Worm (Caenorhabditis elegans) whole organism, late embryonic: ENCODE measurements around the gene fbxb-37.

ENCODE experiments used
- C08G9.2 ChIP-seq: sonication (generic microtip); optimal IDR thresholded peaks from 2 replicates; lab custom pipeline; 2016; ENCODE audit warnings: mild to moderate bottlenecking, missing genetic modification characterization, moderate library complexity, missing compliant biosample characterization
- C38D4.7 ChIP-seq: fragments of 200-800 bp; sonication (Bioruptor generic); optimal IDR thresholded peaks from 2 replicates; lab custom pipeline; 2018; ENCODE audit warnings: mild to moderate bottlenecking, missing genetic modification characterization, moderate library complexity, missing compliant biosample characterization
- F13H6.1 ChIP-seq: sonication (generic microtip); optimal IDR thresholded peaks from 2 replicates; lab custom pipeline; 2016; ENCODE audit warnings: missing genetic modification characterization, missing compliant biosample characterization
- K02D7.2 ChIP-seq: sonication (generic microtip); optimal IDR thresholded peaks from 2 replicates; lab custom pipeline; 2017; ENCODE audit warnings: mild to moderate bottlenecking, missing genetic modification characterization, missing compliant biosample characterization
- K09A11.1 ChIP-seq: sonication (generic microtip); optimal IDR thresholded peaks from 2 replicates; lab custom pipeline; 2017; ENCODE audit warnings: antibody characterized with exemption, mild to moderate bottlenecking, missing genetic modification characterization, missing compliant biosample characterization; ENCODE audit not compliant: insufficient read depth
- T23F11.4 ChIP-seq: fragments of 200-800 bp; sonication (Bioruptor generic); optimal IDR thresholded peaks from 2 replicates; lab custom pipeline; 2018; ENCODE audit warnings: mild to moderate bottlenecking, missing genetic modification characterization, missing compliant biosample characterization
- ahr-1 ChIP-seq: sonication (generic microtip); optimal IDR thresholded peaks from 2 replicates; lab custom pipeline; 2016; ENCODE audit warnings: missing genetic modification characterization, missing compliant biosample characterization
- ama-1 ChIP-seq: fragments of 150-350 bp; optimal IDR thresholded peaks from 2 replicates; lab custom pipeline; 2014
- ceh-14 ChIP-seq: sonication (generic microtip); optimal IDR thresholded peaks from 2 replicates; lab custom pipeline; 2016; ENCODE audit warnings: missing genotype, missing genetic modification characterization, missing compliant biosample characterization
- ceh-18 ChIP-seq: sonication (generic microtip); optimal IDR thresholded peaks from 2 replicates; lab custom pipeline; 2016; ENCODE audit warnings: missing genetic modification characterization, missing compliant biosample characterization
- ceh-19 ChIP-seq: fragments of 200-800 bp; sonication (Bioruptor generic); optimal IDR thresholded peaks from 2 replicates; lab custom pipeline; 2018; ENCODE audit warnings: mild to moderate bottlenecking, missing genetic modification characterization, missing compliant biosample characterization
- ceh-22 ChIP-seq: sonication (generic microtip); optimal IDR thresholded peaks from 2 replicates; lab custom pipeline; 2017; ENCODE audit warnings: missing biosample characterization, missing genetic modification characterization
- ceh-31 ChIP-seq: sonication (generic microtip); optimal IDR thresholded peaks from 2 replicates; lab custom pipeline; 2016; ENCODE audit warnings: missing genetic modification characterization, missing compliant biosample characterization
- ceh-45 ChIP-seq: fragments of 200-800 bp; sonication (Bioruptor generic); IDR thresholded peaks from 2 replicates; pipeline ENCODE4 v1.3.6; 2022; ENCODE audit warnings: missing genetic modification reagents, missing genetic modification characterization, missing compliant biosample characterization
- ceh-48 ChIP-seq: sonication (generic microtip); optimal IDR thresholded peaks from 2 replicates; lab custom pipeline; 2016; ENCODE audit warnings: missing genetic modification characterization, inconsistent platforms, missing compliant biosample characterization
- ceh-6 ChIP-seq: fragments of 200-800 bp; sonication (Bioruptor generic); optimal IDR thresholded peaks from 2 replicates; lab custom pipeline; 2018; ENCODE audit warnings: mild to moderate bottlenecking, missing genetic modification characterization, missing compliant biosample characterization
- che-1 ChIP-seq: sonication (generic microtip); optimal IDR thresholded peaks from 2 replicates; lab custom pipeline; 2016; ENCODE audit warnings: mild to moderate bottlenecking, missing genetic modification characterization, missing compliant biosample characterization
- dmd-4 ChIP-seq: sonication (generic microtip); optimal IDR thresholded peaks from 2 replicates; lab custom pipeline; 2016; ENCODE audit warnings: borderline replicate concordance, missing genetic modification characterization, missing compliant biosample characterization
- elt-2 ChIP-seq: sonication (generic microtip); optimal IDR thresholded peaks from 2 replicates; lab custom pipeline; 2016; ENCODE audit warnings: missing genetic modification reagents, missing genetic modification characterization, missing compliant biosample characterization
- elt-4 ChIP-seq: sonication (generic microtip); optimal IDR thresholded peaks from 2 replicates; lab custom pipeline; 2016; ENCODE audit warnings: missing genetic modification characterization, missing compliant biosample characterization
- ets-4 ChIP-seq: sonication (generic microtip); optimal IDR thresholded peaks from 2 replicates; lab custom pipeline; 2016; ENCODE audit warnings: missing genetic modification characterization, missing compliant biosample characterization
- fax-1 ChIP-seq: sonication (generic microtip); optimal IDR thresholded peaks from 2 replicates; lab custom pipeline; 2016; ENCODE audit warnings: missing genotype, missing genetic modification characterization, missing compliant biosample characterization
- fkh-6 ChIP-seq: sonication (generic microtip); optimal IDR thresholded peaks from 2 replicates; lab custom pipeline; 2016; ENCODE audit warnings: missing genetic modification characterization, missing compliant biosample characterization
- gmeb-2 ChIP-seq: sonication (generic microtip); optimal IDR thresholded peaks from 2 replicates; lab custom pipeline; 2016; ENCODE audit warnings: missing genetic modification characterization, inconsistent platforms, missing compliant biosample characterization
- hlh-13 ChIP-seq: fragments of 200-800 bp; sonication (Bioruptor generic); optimal IDR thresholded peaks from 2 replicates; lab custom pipeline; 2018; ENCODE audit warnings: mild to moderate bottlenecking, missing genetic modification characterization, missing compliant biosample characterization
- hlh-15 ChIP-seq: sonication (generic microtip); optimal IDR thresholded peaks from 2 replicates; lab custom pipeline; 2016; ENCODE audit warnings: missing genetic modification characterization, missing compliant biosample characterization
- hlh-6 ChIP-seq: sonication (generic microtip); optimal IDR thresholded peaks from 2 replicates; lab custom pipeline; 2016; ENCODE audit warnings: missing genotype, missing genetic modification characterization, missing compliant biosample characterization
- hlh-8 ChIP-seq: sonication (generic microtip); optimal IDR thresholded peaks from 2 replicates; lab custom pipeline; 2016; ENCODE audit warnings: missing genotype, missing genetic modification characterization, missing compliant biosample characterization
- mec-3 ChIP-seq: sonication (generic microtip); optimal IDR thresholded peaks from 2 replicates; lab custom pipeline; 2016; ENCODE audit warnings: borderline replicate concordance, missing genetic modification characterization, missing compliant biosample characterization
- nfya-1 ChIP-seq: sonication (generic microtip); optimal IDR thresholded peaks from 2 replicates; lab custom pipeline; 2017; ENCODE audit warnings: missing genetic modification characterization, mild to moderate bottlenecking, missing compliant biosample characterization, antibody characterized with exemption, moderate library complexity
- nhr-232 ChIP-seq: sonication (generic microtip); optimal IDR thresholded peaks from 2 replicates; lab custom pipeline; 2016; ENCODE audit warnings: missing genetic modification characterization, missing compliant biosample characterization
- npax-4 ChIP-seq: sonication (generic microtip); optimal IDR thresholded peaks from 2 replicates; lab custom pipeline; 2016; ENCODE audit warnings: missing genetic modification characterization, missing compliant biosample characterization
- odd-2 ChIP-seq: sonication (generic microtip); optimal IDR thresholded peaks from 2 replicates; lab custom pipeline; 2017; ENCODE audit warnings: antibody characterized with exemption, mild to moderate bottlenecking, missing genetic modification characterization, missing compliant biosample characterization
- pha-4 ChIP-seq: fragments of 150-350 bp; optimal IDR thresholded peaks from 2 replicates; lab custom pipeline; 2018; ENCODE audit warnings: missing biosample characterization, missing genetic modification reagents, missing genetic modification characterization
- ref-2 ChIP-seq: sonication (generic microtip); optimal IDR thresholded peaks from 2 replicates; lab custom pipeline; 2016; ENCODE audit warnings: missing genetic modification characterization, missing compliant biosample characterization
- sox-2 ChIP-seq: fragments of 200-800 bp; sonication (Bioruptor generic); IDR thresholded peaks from 2 replicates; pipeline ENCODE4 v1.3.6; 2022; ENCODE audit warnings: missing genetic modification reagents, missing genetic modification characterization, missing compliant biosample characterization
- sox-4 ChIP-seq: sonication (generic microtip); optimal IDR thresholded peaks from 2 replicates; lab custom pipeline; 2017; ENCODE audit warnings: mild to moderate bottlenecking, missing genetic modification characterization, inconsistent platforms, missing compliant biosample characterization
- tbx-2 ChIP-seq: sonication (generic microtip); optimal IDR thresholded peaks from 2 replicates; lab custom pipeline; 2016; ENCODE audit warnings: missing genetic modification characterization, missing compliant biosample characterization
- unc-3 ChIP-seq, 2 experiments: fragments of 200-800 bp in 1 of 2; sonication (Bioruptor generic) in 1 of 2; sonication (generic microtip) in 1 of 2; conservative IDR thresholded peaks in 1 of 2; optimal IDR thresholded peaks in 1 of 2; 2 replicates each; pipeline versions ENCODE4 v1.3.6 to Lab custom; 2016 to 2022; ENCODE audit warnings: missing compliant biosample characterization in 2 of 2, missing genetic modification characterization in 2 of 2, missing genetic modification reagents in 1 of 2
- unc-42 ChIP-seq: sonication (generic microtip); optimal IDR thresholded peaks from 2 replicates; lab custom pipeline; 2016; ENCODE audit warnings: missing genotype, missing genetic modification characterization, missing compliant biosample characterization
- unc-86 ChIP-seq: sonication (generic microtip); optimal IDR thresholded peaks from 2 replicates; lab custom pipeline; 2016; ENCODE audit warnings: missing genetic modification characterization, missing compliant biosample characterization
- zip-5 ChIP-seq: sonication (generic microtip); optimal IDR thresholded peaks from 2 replicates; lab custom pipeline; 2016; ENCODE audit warnings: missing genetic modification characterization, missing compliant biosample characterization
- ztf-16 ChIP-seq: sonication (generic microtip); optimal IDR thresholded peaks from 2 replicates; lab custom pipeline; 2017; ENCODE audit warnings: missing genetic modification characterization, missing compliant biosample characterization

fbxb-37 gene

DNA sequence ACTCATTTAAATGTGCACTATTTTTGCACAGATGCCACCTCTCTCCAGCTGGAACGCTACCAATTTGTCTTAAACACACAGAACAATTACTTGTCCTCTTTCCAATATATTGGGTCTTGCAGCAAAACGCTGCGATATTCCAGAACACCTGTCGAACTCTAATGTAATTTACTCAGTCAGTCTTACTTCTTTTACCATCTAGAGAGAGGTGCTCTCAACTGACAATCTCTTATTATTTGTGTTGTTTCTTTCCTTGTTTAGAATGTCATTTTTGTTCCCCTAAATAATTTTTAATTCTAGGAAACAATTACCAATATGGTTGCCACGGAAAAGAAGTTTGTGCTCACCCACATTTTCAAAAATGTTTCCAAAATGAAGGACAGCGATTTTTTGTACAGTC lies 37.1 kb upstream of the fbxb-37 start, which contains the start of gene sdz-28:
TSS of gene sdz-28 (plus strand) at position 301 of the 400 bp plus-strand sequence.
- TF ChIP-seq ama-1 (lab: Kevin White, UChicago) (no peak), ceh-14 (tag; lab: Kevin White, UChicago) (no peak), hlh-13 (no peak), F13H6.1 (tag; lab: Kevin White, UChicago) (no peak), unc-42 (tag; lab: Kevin White, UChicago) (no peak), tbx-2 (tag; lab: Kevin White, UChicago) (no peak), elt-4 (no peak), zip-5 (tag; lab: Kevin White, UChicago) (no peak), C08G9.2 (tag; lab: Kevin White, UChicago) (no peak), che-1 (tag; lab: Kevin White, UChicago) (no peak), hlh-15 (tag; lab: Kevin White, UChicago) (no peak), K09A11.1 (no peak), unc-3 (GFP tag; conservative IDR thresholded peaks at IDR 0.05; lab: Robert Waterston, UW) (no peak), unc-3 (tag; optimal IDR thresholded peaks at IDR 0.05; lab: Kevin White, UChicago) (no peak), fkh-6 (no peak), ceh-19 (GFP tag; lab: Kevin White, UChicago) (no peak), dmd-4 (tag; lab: Kevin White, UChicago) (no peak), ceh-18 (tag; lab: Kevin White, UChicago) (no peak), ceh-31 (tag; lab: Kevin White, UChicago) (no peak)

DNA sequence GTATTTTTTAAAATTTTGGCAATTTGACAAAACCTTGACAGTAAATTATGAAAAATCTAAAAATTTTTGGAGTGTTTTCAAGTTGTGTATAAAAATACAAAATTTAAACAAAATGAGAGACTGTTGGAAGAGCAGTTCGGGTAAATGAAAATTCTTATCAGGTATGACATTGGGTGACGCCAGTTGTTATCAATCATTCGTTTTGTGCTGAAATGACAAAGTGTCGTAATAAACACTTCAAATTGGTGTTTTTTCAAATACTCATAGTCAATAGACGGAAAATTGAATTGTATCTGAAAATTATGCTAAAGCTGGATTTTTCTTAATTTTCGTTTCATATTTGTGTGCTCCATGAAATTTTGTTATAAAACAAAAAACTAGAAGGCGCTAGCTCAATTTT lies 29.1 kb upstream of the fbxb-37 start:
- TF ChIP-seq ceh-45 (GFP tag; lab: Robert Waterston, UW): no peak
- no peak for TF ChIP-seq K09A11.1
- TF ChIP-seq hlh-8 (tag; lab: Kevin White, UChicago): no peak
- no peak for TF ChIP-seq T23F11.4 (GFP tag; lab: Kevin White, UChicago)
- TF ChIP-seq, all 69 proteins: peak for 0

ce11 chrII:2122091-2122490 lies 28.4 kb upstream of the fbxb-37 start, which contains the start of gene math-37:
TSS of gene math-37 (minus strand) at chrII:2122191.
- TF ChIP-seq ceh-48 (tag; lab: Kevin White, UChicago) (no peak), unc-3 (GFP tag; conservative IDR thresholded peaks at IDR 0.05; lab: Robert Waterston, UW) (no peak), unc-3 (tag; optimal IDR thresholded peaks at IDR 0.05; lab: Kevin White, UChicago) (no peak), C08G9.2 (tag; lab: Kevin White, UChicago) (no peak), nhr-232 (tag; lab: Kevin White, UChicago) (no peak), hlh-15 (tag; lab: Kevin White, UChicago) (no peak), K02D7.2 (no peak), sox-2 (no peak), odd-2 (tag; lab: Kevin White, UChicago) (no peak), pha-4 (no peak), unc-86 (tag; lab: Kevin White, UChicago) (no peak), ceh-22 (no peak), che-1 (tag; lab: Kevin White, UChicago) (no peak), gmeb-2 (tag; lab: Kevin White, UChicago) (no peak), T23F11.4 (GFP tag; lab: Kevin White, UChicago) (no peak), elt-2 (tag; lab: Kevin White, UChicago) (no peak), ahr-1 (tag; lab: Kevin White, UChicago) (no peak), ref-2 (tag; lab: Kevin White, UChicago) (no peak), ceh-31 (tag; lab: Kevin White, UChicago) (no peak), ztf-16 (tag; lab: Kevin White, UChicago) (no peak), npax-4 (tag; lab: Kevin White, UChicago) (no peak)

DNA sequence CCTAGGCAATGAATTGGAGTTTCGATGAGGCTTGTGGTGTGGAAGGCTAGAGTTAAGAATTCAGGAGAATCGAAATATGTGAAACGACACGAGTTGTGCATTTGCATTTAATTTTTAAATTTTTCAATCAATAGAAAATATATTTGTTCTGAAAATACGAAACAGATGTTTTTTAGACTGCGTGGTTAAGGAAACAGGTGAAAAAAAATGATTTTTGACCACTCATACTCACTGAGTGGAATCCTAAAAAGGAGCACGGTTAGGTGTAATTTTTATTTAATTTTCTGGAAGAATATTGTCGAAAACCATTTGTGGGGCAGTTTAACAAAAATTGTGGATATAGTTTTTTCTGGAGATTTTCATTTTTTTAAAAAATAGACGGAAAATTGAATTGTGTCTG lies 23.1 kb upstream of the fbxb-37 start, which contains the start of gene srh-195:
TSS of gene srh-195 (minus strand) at position 101 of the 400 bp plus-strand sequence.
- TF ChIP-seq ceh-31 (tag; lab: Kevin White, UChicago) (no peak), C38D4.7 (GFP tag; lab: Kevin White, UChicago) (no peak), fax-1 (tag; lab: Kevin White, UChicago) (no peak), sox-4 (no peak), fkh-6 (no peak), ceh-14 (tag; lab: Kevin White, UChicago) (no peak), ets-4 (tag; lab: Kevin White, UChicago) (no peak), unc-86 (tag; lab: Kevin White, UChicago) (no peak), T23F11.4 (GFP tag; lab: Kevin White, UChicago) (no peak), mec-3 (tag; lab: Kevin White, UChicago) (no peak), hlh-8 (tag; lab: Kevin White, UChicago) (no peak), F13H6.1 (tag; lab: Kevin White, UChicago) (no peak), nfya-1 (tag; lab: Kevin White, UChicago) (no peak), K02D7.2 (no peak), ceh-6 (GFP tag; lab: Kevin White, UChicago) (no peak), hlh-6 (tag; lab: Kevin White, UChicago) (no peak)
- TF ChIP-seq, all 69 proteins: peak for 0
